Fruit fly (Drosophila melanogaster): ENCODE results near the gene CG11842.

dm6 chr3R:29072834-29073233, 20.4 kb downstream of the CG11842 start:
- TF ChIP-seq insv (optimal IDR thresholded peaks at IDR 0.05) (no peak), Myc (optimal IDR thresholded peaks at IDR 0.05) (no peak), ttk (optimal IDR thresholded peaks at IDR 0.05) (no peak), psq (optimal IDR thresholded peaks at IDR 0.05) (no peak)

Data from Kc167 (cell line).